Worm (Caenorhabditis elegans): ENCODE data around the gene inx-11.

DNA sequence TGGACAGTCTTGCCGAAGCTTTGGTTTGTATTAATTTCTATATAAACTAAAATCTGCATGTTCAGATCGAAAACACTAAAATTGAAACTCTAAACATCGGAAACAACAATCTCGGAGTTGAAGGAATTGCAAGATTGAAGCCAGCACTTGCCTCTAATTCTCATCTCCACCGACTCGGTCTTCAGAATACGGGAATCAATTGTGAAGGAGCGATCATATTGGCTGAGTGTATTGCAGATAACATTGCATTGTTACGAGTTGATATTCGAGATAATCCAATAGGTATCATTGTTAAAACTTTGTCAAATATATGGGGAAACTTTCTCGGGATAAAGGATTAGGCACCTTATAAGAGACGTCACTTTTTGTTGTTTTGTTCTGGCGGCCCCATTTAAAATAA is 16.7 kb upstream of the inx-11 start:
- no peak for TF ChIP-seq lin-35 (GFP tag; optimal IDR thresholded peaks at IDR 0.05)
- no peak for TF ChIP-seq efl-1 (optimal IDR thresholded peaks at IDR 0.05)
- TF ChIP-seq efl-1 (GFP tag; optimal IDR thresholded peaks at IDR 0.05 in 1 of 2): no peak
- TF ChIP-seq nhr-85 (tag): no peak
- no peak for TF ChIP-seq lin-15B (tag; optimal IDR thresholded peaks at IDR 0.05)
- no peak for TF ChIP-seq zag-1 (tag; optimal IDR thresholded peaks at IDR 0.05)

All from whole organism, L1 larva.